Fruit fly (Drosophila melanogaster): ENCODE results near the gene Cpr72Eb.

The Cpr72Eb gene

dm6 chr3L:16339463-16339862 is 25.2 kb upstream of the Cpr72Eb start:
- TF ChIP-seq CG8478 (optimal IDR thresholded peaks at IDR 0.05) (no peak), CTCF (optimal IDR thresholded peaks at IDR 0.05) (no peak)

dm6 chr3L:16339873-16340272 is 24.8 kb upstream of the Cpr72Eb start:
- TF ChIP-seq CTCF (optimal IDR thresholded peaks at IDR 0.05), result no peak
- TF ChIP-seq CG8478 (optimal IDR thresholded peaks at IDR 0.05), result no peak

DNA sequence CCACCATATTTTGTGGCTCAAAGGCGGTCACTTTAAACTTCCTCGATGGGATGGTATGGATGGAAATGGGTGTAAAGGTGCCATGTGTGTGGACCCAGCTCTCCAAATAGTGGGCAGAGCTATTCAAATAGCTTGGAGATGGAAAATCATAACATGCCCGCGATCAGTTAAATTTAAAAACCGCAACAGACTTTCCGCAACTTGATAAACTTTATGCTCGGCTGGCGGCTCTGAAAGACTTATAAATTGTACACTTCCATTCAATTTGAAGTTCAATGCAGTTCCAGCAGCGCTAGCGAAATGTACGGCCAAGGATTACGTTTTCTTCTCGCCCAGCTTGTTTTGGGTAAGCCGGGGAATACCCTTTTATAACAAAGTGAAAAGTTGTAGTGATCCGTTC is 18.7 kb upstream of the Cpr72Eb start, which contains the start of gene CG33257:
Gene CG33257, plus strand, starts transcription at position 301 of the 400 bp plus-strand sequence.
- TF ChIP-seq CTCF (optimal IDR thresholded peaks at IDR 0.05) (no peak), CG8478 (optimal IDR thresholded peaks at IDR 0.05) (no peak)

DNA sequence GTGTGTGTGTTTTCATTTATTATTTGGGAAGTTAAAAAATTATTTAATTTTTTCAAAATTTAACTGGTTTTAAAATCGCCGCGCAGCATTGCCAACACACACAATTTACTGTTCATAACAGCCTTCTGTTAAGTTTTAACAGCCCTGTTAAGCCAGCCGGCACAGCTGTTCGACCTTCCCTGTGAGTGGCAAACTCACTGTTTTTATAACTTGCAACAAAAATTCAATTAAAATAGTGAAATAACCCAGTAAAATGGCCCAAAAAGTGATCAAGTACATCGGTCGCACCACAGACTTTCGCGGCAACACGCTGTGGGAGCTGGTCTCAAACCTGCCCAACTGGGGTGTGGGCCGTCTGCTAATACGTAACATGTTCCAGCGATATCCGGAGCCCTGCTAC is 16.8 kb upstream of the Cpr72Eb start, which contains the start of gene mRpS34:
Gene mRpS34, plus strand, starts transcription at position 161 of the 400 bp plus-strand sequence.
- TF ChIP-seq CG8478 (optimal IDR thresholded peaks at IDR 0.05) (no peak), CTCF (optimal IDR thresholded peaks at IDR 0.05) (no peak)

DNA sequence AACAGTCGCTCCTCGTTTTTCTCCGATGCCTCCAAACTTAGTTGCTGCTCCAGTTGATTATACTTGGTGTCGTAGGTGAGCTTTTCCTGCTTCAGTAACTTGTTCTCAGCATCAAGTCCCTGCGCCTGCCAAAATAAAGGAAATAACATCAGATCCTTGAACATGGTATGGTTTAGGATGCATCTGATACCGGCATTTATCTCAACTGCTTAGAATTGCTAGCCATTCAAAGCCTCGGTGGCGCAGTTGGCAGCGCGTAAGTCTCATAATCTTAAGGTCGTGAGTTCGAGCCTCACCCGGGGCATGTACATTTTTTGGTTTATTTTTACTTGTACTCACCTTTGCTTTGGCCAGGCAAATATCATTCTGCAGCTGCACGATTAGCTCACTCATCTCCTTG is 15.0 kb upstream of the Cpr72Eb start:
- TF ChIP-seq CG8478 (optimal IDR thresholded peaks at IDR 0.05) (no peak), CTCF (optimal IDR thresholded peaks at IDR 0.05) (no peak)

DNA sequence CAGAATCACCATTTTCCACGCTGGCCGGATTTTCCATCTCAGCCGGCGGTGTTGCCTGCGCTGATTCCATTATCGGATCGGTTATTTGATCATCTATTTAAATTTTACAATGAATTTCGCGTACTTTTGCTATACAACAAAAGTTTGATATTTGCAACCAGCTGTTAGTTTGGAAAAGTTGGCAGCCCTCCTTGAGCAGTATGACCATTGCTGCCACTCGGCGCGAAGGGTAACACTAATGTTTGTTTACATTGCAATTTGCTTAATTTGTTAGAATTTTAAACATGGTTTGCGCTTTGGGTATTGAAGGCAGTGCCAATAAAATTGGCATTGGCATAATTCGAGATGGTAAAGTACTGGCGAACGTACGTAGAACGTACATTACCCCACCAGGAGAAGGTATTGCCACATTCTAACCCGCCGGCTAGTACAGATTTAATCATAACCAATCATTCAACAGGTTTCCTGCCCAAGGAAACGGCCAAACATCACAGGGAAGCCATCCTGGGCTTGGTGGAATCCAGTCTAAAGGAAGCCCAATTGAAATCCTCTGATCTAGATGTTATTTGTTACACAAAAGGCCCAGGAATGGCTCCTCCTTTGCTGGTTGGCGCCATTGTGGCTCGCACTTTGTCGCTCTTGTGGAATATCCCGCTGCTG is 12.8 kb upstream of the Cpr72Eb start, which contains the start of the genes Golgin104 and Tcs3:
Gene Golgin104, minus strand, starts transcription at position 182 of the 660 bp plus-strand sequence.
Gene Tcs3, plus strand, starts transcription at position 222 of the 660 bp plus-strand sequence.
- no peak for TF ChIP-seq CG8478 (optimal IDR thresholded peaks at IDR 0.05)
- no peak for TF ChIP-seq CTCF (optimal IDR thresholded peaks at IDR 0.05)

dm6 chr3L:16354197-16354596 is 10.5 kb upstream of the Cpr72Eb start, which contains the start of gene Pdh:
Gene Pdh, minus strand, starts transcription at chr3L:16354297.
- TF ChIP-seq CG8478 (optimal IDR thresholded peaks at IDR 0.05) (no peak), CTCF (optimal IDR thresholded peaks at IDR 0.05) (no peak)

DNA sequence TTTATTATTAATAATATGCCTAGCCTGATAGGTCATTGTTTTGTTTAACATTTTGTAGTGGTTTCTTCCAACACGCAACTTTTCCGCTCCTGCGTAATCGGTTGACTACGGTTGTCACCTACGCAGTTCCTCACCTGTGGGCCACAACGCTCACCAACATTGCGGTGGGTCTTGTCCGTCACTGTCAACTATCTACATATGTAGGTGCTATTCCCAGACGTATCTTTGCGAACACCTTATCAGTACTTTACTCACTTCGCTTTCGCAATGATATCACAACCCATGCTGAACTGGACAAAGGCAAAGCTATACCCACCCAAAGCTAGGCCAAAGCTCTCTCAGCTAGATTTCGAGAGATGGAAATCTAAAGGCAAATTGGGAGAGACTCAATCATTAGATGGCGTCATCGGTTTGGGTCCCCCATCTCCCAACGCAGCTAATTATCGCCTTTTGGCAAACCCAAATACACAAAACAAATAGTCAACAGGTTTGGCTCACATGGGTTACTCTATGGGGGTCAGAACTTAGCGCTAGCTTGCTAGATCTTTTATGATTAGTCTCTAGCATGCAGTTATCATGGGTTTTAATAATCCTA is 8.4 kb upstream of the Cpr72Eb start:
- no peak for TF ChIP-seq CTCF (optimal IDR thresholded peaks at IDR 0.05)
- no peak for TF ChIP-seq CG8478 (optimal IDR thresholded peaks at IDR 0.05)

- TF ChIP-seq CG8478 (optimal IDR thresholded peaks at IDR 0.05), result no peak
- TF ChIP-seq CTCF (optimal IDR thresholded peaks at IDR 0.05), result no peak
Observed at dm6 chr3L:16357187-16357728, 7.4 kb upstream of the Cpr72Eb start.

DNA sequence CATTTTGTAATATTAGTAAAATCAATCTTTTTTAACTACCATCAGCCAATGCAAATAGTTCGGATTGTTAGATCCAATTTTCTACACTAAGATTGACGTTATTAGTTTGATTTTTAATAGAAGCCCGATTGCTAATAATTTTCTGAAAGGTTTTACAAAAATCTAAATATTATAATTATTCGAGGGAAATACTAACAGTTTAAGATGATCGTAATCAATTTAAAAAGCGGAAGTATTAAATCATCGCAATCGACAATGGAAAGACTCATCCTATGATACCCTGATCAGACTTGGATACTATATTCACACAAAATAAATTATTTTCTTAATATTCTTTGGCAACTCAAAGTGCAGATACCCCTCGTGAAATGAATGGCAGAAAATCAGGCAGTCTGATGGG is 6.8 kb upstream of the Cpr72Eb start:
- no peak for TF ChIP-seq CTCF (optimal IDR thresholded peaks at IDR 0.05)
- TF ChIP-seq CG8478 (optimal IDR thresholded peaks at IDR 0.05), result no peak

DNA sequence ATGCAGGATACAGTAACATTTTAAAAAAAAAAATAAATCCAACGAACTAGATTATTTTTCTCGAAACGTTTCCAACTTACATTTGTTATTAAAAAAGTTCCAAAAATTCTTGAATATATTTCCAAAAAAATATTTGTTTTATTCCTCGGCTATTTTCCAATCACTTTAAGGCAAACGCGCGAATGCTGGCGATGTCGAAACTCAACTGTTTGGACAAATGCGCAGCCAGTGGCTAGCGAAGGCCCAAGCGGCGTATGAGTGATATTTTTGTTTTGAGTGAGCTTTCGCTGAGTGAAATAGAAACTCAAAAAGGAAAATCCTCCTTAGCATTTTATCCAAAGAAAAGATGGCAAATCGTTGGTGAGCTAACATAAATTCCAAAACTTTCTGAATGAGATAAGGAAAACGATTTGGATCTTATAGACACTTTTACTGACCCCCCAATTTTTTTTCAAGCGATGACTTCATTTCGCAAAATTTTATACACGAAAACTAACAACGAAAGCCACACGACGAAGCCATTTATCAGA is 5.4 kb upstream of the Cpr72Eb start, which contains the start of gene ringer:
Gene ringer, minus strand, starts transcription at position 210 of the 530 bp plus-strand sequence.
- TF ChIP-seq CTCF (optimal IDR thresholded peaks at IDR 0.05), result no peak

DNA sequence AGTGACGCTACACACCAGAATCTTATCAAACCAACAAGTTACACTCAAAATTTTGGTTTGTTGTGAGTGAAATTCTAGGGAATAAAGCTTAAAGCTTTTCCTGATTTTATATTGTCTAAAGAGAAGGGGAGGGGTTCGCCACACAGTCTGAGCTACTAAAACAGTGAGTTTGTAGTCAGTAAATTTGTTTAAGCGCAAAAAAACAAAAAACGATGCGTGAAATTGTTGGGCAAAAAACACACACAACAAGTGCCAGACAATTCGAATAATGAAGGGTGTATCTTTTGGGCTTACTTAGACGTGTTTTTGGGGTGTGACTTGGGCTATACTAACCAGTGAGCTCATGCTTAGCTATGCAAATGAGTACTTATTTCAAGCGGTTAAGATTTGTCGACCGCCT is 4.9 kb upstream of the Cpr72Eb start:
- TF ChIP-seq CTCF (optimal IDR thresholded peaks at IDR 0.05), result no peak
- no peak for TF ChIP-seq CG8478 (optimal IDR thresholded peaks at IDR 0.05)

dm6 chr3L:16361200-16361815 is 3.4 kb upstream of the Cpr72Eb start:
- no peak for TF ChIP-seq CG8478 (optimal IDR thresholded peaks at IDR 0.05)
- no peak for TF ChIP-seq CTCF (optimal IDR thresholded peaks at IDR 0.05)

dm6 chr3L:16362119-16362653 is 2.5 kb upstream of the Cpr72Eb start, which contains the start of gene Cpr72Ea:
Gene Cpr72Ea, plus strand, starts transcription at chr3L:16362603.
- TF ChIP-seq CG8478 (optimal IDR thresholded peaks at IDR 0.05) (no peak), CTCF (optimal IDR thresholded peaks at IDR 0.05) (no peak)

DNA sequence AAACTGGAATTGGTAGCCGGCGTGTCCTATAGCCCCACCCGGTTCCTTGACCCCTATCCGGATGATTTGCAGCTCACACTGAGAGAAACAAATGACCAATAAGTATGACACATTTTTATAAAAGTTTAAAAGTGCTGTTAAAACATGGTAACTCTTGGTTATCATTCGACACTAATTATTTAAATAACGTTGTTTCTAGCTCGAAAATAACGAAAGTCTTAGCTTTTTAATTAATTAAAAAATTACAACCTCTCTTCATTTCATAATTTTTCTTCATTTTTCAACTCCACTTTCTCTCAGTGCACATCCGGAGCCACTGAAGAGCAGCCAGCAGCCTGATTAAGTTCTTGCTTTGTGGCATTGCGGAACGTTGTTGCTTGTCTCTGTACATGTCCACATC is 517 bp upstream of the Cpr72Eb start:
- TF ChIP-seq CG8478 (optimal IDR thresholded peaks at IDR 0.05), result no peak
- no peak for TF ChIP-seq CTCF (optimal IDR thresholded peaks at IDR 0.05)
